Fruit fly (Drosophila melanogaster) whole organism, embryonic: ENCODE measurements around the gene mgr.

Experiments used
- Abd-B ChIP-seq: fragments of 200-800 bp; sonication (Bioruptor generic); optimal IDR thresholded peaks from 2 replicates; lab custom pipeline; 2018; ENCODE audit warnings: missing biosample characterization, mild to moderate bottlenecking, missing genetic modification characterization, moderate library complexity
- CG12299 ChIP-seq: fragments of 200-800 bp; sonication (Bioruptor generic); optimal IDR thresholded peaks from 2 replicates; lab custom pipeline; 2018; ENCODE audit warnings: missing biosample characterization, mild to moderate bottlenecking, missing genetic modification characterization
- CG14014 ChIP-seq: fragments of 200-800 bp; sonication (Bioruptor generic); IDR thresholded peaks from 2 replicates; pipeline ENCODE4 v1.3.6; 2022; ENCODE audit warnings: missing biosample characterization, missing genetic modification characterization
- CG15514 ChIP-seq: fragments of 200-800 bp; sonication (Bioruptor generic); optimal IDR thresholded peaks from 3 replicates; lab custom pipeline; 2017; ENCODE audit warnings: missing biosample characterization, missing genetic modification characterization, mild to moderate bottlenecking, moderate library complexity, missing genetic modification reagents
- CG1647 ChIP-seq: fragments of 200-800 bp; sonication (Bioruptor generic); optimal IDR thresholded peaks from 3 replicates; lab custom pipeline; 2016; ENCODE audit warnings: missing biosample characterization, missing genetic modification characterization
- CG18619 ChIP-seq: fragments of 200-800 bp; sonication (Bioruptor generic); optimal IDR thresholded peaks from 3 replicates; lab custom pipeline; 2017; ENCODE audit warnings: missing biosample characterization, mild to moderate bottlenecking, missing genetic modification characterization
- CG2875 ChIP-seq: fragments of 200-800 bp; sonication (Bioruptor generic); optimal IDR thresholded peaks from 2 replicates; lab custom pipeline; 2017; ENCODE audit warnings: missing biosample characterization, mild to moderate bottlenecking, missing genetic modification characterization, missing genetic modification reagents
- CG6272 ChIP-seq: fragments of 200-800 bp; sonication (Bioruptor generic); IDR thresholded peaks from 2 replicates; pipeline ENCODE4 v1.3.6; 2022; ENCODE audit warnings: missing biosample characterization, missing genetic modification characterization
- CG6765 ChIP-seq: fragments of 200-800 bp; sonication (Bioruptor generic); optimal IDR thresholded peaks from 3 replicates; lab custom pipeline; 2017; ENCODE audit warnings: missing biosample characterization, mild to moderate bottlenecking, missing genetic modification characterization
- CG7928 ChIP-seq: fragments of 200-800 bp; sonication (Bioruptor generic); optimal IDR thresholded peaks from 2 replicates; lab custom pipeline; 2017; ENCODE audit warnings: missing biosample characterization, mild to moderate bottlenecking, missing genetic modification characterization
- CG8089 ChIP-seq: fragments of 200-800 bp; sonication (Bioruptor generic); optimal IDR thresholded peaks from 3 replicates; lab custom pipeline; 2016; ENCODE audit warnings: missing biosample characterization, missing genetic modification characterization
- CG8944 ChIP-seq: fragments of 200-800 bp; sonication (Bioruptor generic); optimal IDR thresholded peaks from 3 replicates; lab custom pipeline; 2016; ENCODE audit warnings: missing biosample characterization, missing genetic modification characterization
- CG9609 ChIP-seq: fragments of 200-800 bp; sonication (Bioruptor generic); optimal IDR thresholded peaks from 3 replicates; lab custom pipeline; 2016; ENCODE audit warnings: missing biosample characterization, missing genetic modification characterization
- CG9932 ChIP-seq: fragments of 200-800 bp; sonication (Bioruptor generic); IDR thresholded peaks from 2 replicates; pipeline ENCODE4 v1.3.6; 2022; ENCODE audit warnings: missing biosample characterization, missing genetic modification characterization
- CHES-1-like ChIP-seq: fragments of 200-800 bp; sonication (Bioruptor generic); optimal IDR thresholded peaks from 2 replicates; lab custom pipeline; 2016; ENCODE audit warnings: missing biosample characterization, missing genetic modification characterization
- Ets97D ChIP-seq: fragments of 200-800 bp; sonication (Bioruptor generic); optimal IDR thresholded peaks from 3 replicates; lab custom pipeline; 2016; ENCODE audit warnings: missing biosample characterization, missing genetic modification characterization
- H2.0 ChIP-seq: fragments of 200-800 bp; sonication (Bioruptor generic); IDR thresholded peaks from 2 replicates; pipeline ENCODE4 v1.3.6; 2022; ENCODE audit warnings: missing biosample characterization, missing genetic modification characterization
- HHEX ChIP-seq: fragments of 200-800 bp; sonication (Bioruptor generic); optimal IDR thresholded peaks from 3 replicates; lab custom pipeline; 2017; ENCODE audit warnings: missing biosample characterization, mild to moderate bottlenecking, missing genetic modification characterization, missing genetic modification reagents
- MBD-R2 ChIP-seq: fragments of 200-800 bp; sonication (Bioruptor generic); IDR thresholded peaks from 2 replicates; pipeline ENCODE4 v1.3.6; 2022; ENCODE audit warnings: missing biosample characterization, missing genetic modification characterization
- Mes4 ChIP-seq: fragments of 200-800 bp; sonication (Bioruptor generic); optimal IDR thresholded peaks from 2 replicates; lab custom pipeline; 2016; ENCODE audit warnings: missing biosample characterization, missing genetic modification characterization
- Rfx ChIP-seq: fragments of 200-800 bp; sonication (Bioruptor generic); IDR thresholded peaks from 2 replicates; pipeline ENCODE4 v1.3.6; 2022; ENCODE audit warnings: missing biosample characterization, missing genetic modification characterization
- Sox102F ChIP-seq: fragments of 200-800 bp; sonication (Bioruptor generic); optimal IDR thresholded peaks from 2 replicates; lab custom pipeline; 2018; ENCODE audit warnings: missing biosample characterization, mild to moderate bottlenecking, missing genetic modification characterization, moderate library complexity
- Tbp ChIP-seq: fragments of >200 bp; optimal IDR thresholded peaks from 2 replicates; lab custom pipeline; 2018; ENCODE audit warnings: missing biosample characterization, missing genetic modification characterization
- Xbp1 ChIP-seq: fragments of 200-800 bp; sonication (Bioruptor generic); optimal IDR thresholded peaks from 3 replicates; lab custom pipeline; 2016; ENCODE audit warnings: missing biosample characterization, mild to moderate bottlenecking, missing genetic modification characterization
- cas ChIP-seq: fragments of 200-800 bp; sonication (Bioruptor generic); IDR thresholded peaks from 2 replicates; pipeline ENCODE4 v1.3.6; 2022; ENCODE audit warnings: missing biosample characterization, missing genetic modification characterization
- cato ChIP-seq: fragments of 200-800 bp; sonication (Bioruptor generic); optimal IDR thresholded peaks from 2 replicates; lab custom pipeline; 2016; ENCODE audit warnings: missing biosample characterization, missing genetic modification characterization, borderline replicate concordance
- corto ChIP-seq: fragments of 200-800 bp; sonication (Bioruptor generic); optimal IDR thresholded peaks from 2 replicates; lab custom pipeline; 2016; ENCODE audit warnings: missing biosample characterization, mild to moderate bottlenecking, missing genetic modification characterization, moderate library complexity
- dm ChIP-seq: fragments of 200-800 bp; sonication (Bioruptor generic); optimal IDR thresholded peaks from 3 replicates; lab custom pipeline; 2016; ENCODE audit warnings: missing biosample characterization, missing genetic modification characterization
- dpn ChIP-seq, 2 experiments: fragments of 200-800 bp; sonication (Bioruptor generic); optimal IDR thresholded peaks; 3 replicates each; lab custom pipeline; 2016; ENCODE audit warnings: missing biosample characterization in 2 of 2, missing genetic modification characterization in 2 of 2
- dysf ChIP-seq: fragments of 200-800 bp; sonication (Bioruptor generic); IDR thresholded peaks from 3 replicates; pipeline ENCODE4 v1.3.6; 2022; ENCODE audit warnings: missing biosample characterization, missing genetic modification characterization
- eyg ChIP-seq: fragments of 200-800 bp; sonication (Bioruptor generic); optimal IDR thresholded peaks from 3 replicates; lab custom pipeline; 2016; ENCODE audit warnings: missing biosample characterization, missing genetic modification characterization
- fd3F ChIP-seq: fragments of 200-800 bp; sonication (Bioruptor generic); optimal IDR thresholded peaks from 2 replicates; lab custom pipeline; 2018; ENCODE audit warnings: missing biosample characterization, mild to moderate bottlenecking, missing genetic modification characterization, moderate library complexity
- gcm2 ChIP-seq: fragments of 200-800 bp; sonication (Bioruptor generic); optimal IDR thresholded peaks from 2 replicates; lab custom pipeline; 2016; ENCODE audit warnings: missing biosample characterization, missing genetic modification characterization
- gro ChIP-seq: fragments of 200-800 bp; sonication (Bioruptor generic); optimal IDR thresholded peaks from 2 replicates; lab custom pipeline; 2016; ENCODE audit warnings: missing biosample characterization, missing genetic modification characterization
- hb ChIP-seq: fragments of 200-800 bp; sonication (Bioruptor generic); IDR thresholded peaks from 3 replicates; pipeline ENCODE4 v1.3.6; 2022; ENCODE audit warnings: missing biosample characterization, missing genetic modification characterization; ENCODE audit not compliant: partially characterized antibody
- nmo ChIP-seq: fragments of 200-800 bp; sonication (Bioruptor generic); optimal IDR thresholded peaks from 2 replicates; lab custom pipeline; 2018; ENCODE audit warnings: missing biosample characterization, mild to moderate bottlenecking, missing genetic modification characterization, moderate library complexity
- pan ChIP-seq, 4 experiments: fragments of >200 bp in 3 of 4; fragments of 200-800 bp in 1 of 4; sonication (Bioruptor generic) in 1 of 4; optimal IDR thresholded peaks in 3 of 4; IDR thresholded peaks in 1 of 4; 2 replicates each; pipeline versions ENCODE4 v1.3.6 to Lab custom; 2017 to 2022; ENCODE audit warnings: missing biosample characterization in 2 of 4, missing genetic modification characterization in 2 of 4, mixed read lengths in 1 of 4
- peb ChIP-seq: fragments of 200-800 bp; sonication (Bioruptor generic); IDR thresholded peaks from 2 replicates; pipeline ENCODE4 v1.3.6; 2022; ENCODE audit warnings: missing biosample characterization, missing genetic modification characterization
- pho ChIP-seq: fragments of 200-800 bp; sonication (Bioruptor generic); optimal IDR thresholded peaks from 2 replicates; lab custom pipeline; 2016; ENCODE audit warnings: missing biosample characterization, missing genetic modification characterization
- sd ChIP-seq: fragments of 200-800 bp; sonication (Bioruptor generic); optimal IDR thresholded peaks from 3 replicates; lab custom pipeline; 2018; ENCODE audit warnings: missing biosample characterization, mild to moderate bottlenecking, missing genetic modification characterization, moderate library complexity
- sens ChIP-seq: fragments of 200-800 bp; sonication (Bioruptor generic); peaks from one replicate; lab custom pipeline; 2016; ENCODE audit warnings: missing biosample characterization, missing genetic modification characterization
- sens-2 ChIP-seq: fragments of 200-800 bp; sonication (Bioruptor generic); IDR thresholded peaks from 2 replicates; pipeline ENCODE4 v1.3.6; 2022; ENCODE audit warnings: missing biosample characterization, missing genetic modification characterization
- slbo ChIP-seq: fragments of 200-800 bp; sonication (Bioruptor generic); IDR thresholded peaks from 2 replicates; pipeline ENCODE4 v1.3.6; 2022; ENCODE audit warnings: missing biosample characterization, missing genetic modification characterization
- slp2 ChIP-seq: fragments of 200-800 bp; sonication (Bioruptor generic); optimal IDR thresholded peaks from 2 replicates; lab custom pipeline; 2016; ENCODE audit warnings: missing biosample characterization, missing genetic modification characterization
- tin ChIP-seq: fragments of 200-800 bp; sonication (Bioruptor generic); optimal IDR thresholded peaks from 3 replicates; lab custom pipeline; 2016; ENCODE audit warnings: missing biosample characterization, missing genetic modification characterization
- tna ChIP-seq: fragments of 200-800 bp; sonication (Bioruptor generic); IDR thresholded peaks from 2 replicates; pipeline ENCODE4 v1.3.6; 2022; ENCODE audit warnings: missing biosample characterization, missing genetic modification characterization; ENCODE audit not compliant: partially characterized antibody
- tup ChIP-seq: fragments of 200-800 bp; sonication (Bioruptor generic); optimal IDR thresholded peaks from 2 replicates; lab custom pipeline; 2016; ENCODE audit warnings: missing biosample characterization, mild to moderate bottlenecking, missing genetic modification characterization, moderate library complexity
- twi ChIP-seq: fragments of 200-800 bp; optimal IDR thresholded peaks from 2 replicates; lab custom pipeline; 2019; ENCODE audit warnings: missing biosample characterization, mild to moderate bottlenecking, missing genetic modification characterization, moderate library complexity
- zfh2 ChIP-seq: fragments of 200-800 bp; sonication (Bioruptor generic); optimal IDR thresholded peaks from 2 replicates; lab custom pipeline; 2016; ENCODE audit warnings: missing biosample characterization, missing genetic modification characterization

mgr gene

dm6 chr3R:11458022-11458850 is 48.6 kb upstream of the mgr start (continued):
- TF ChIP-seq sd (tag; lab: Kevin White, UChicago) (peak; percentile 88), tna (GFP tag; lab: Robert Waterston, UW) (no peak), slp2 (GFP tag; lab: Kevin White, UChicago) (peak; percentile 17), twi (tag; lab: Kevin White, UChicago) (no peak), CG1647 (GFP tag; lab: Kevin White, UChicago) (peak; percentile 62), zfh2 (GFP tag; lab: Kevin White, UChicago) (peak; percentile 61), peb (GFP tag; lab: Robert Waterston, UW) (peak; percentile 31; the same call in 1 of the 2 replicates), tup (no peak), MBD-R2 (GFP tag; lab: Robert Waterston, UW) (peak; percentile 58), CG6765 (no peak), Tbp (GFP tag; lab: Kevin White, UChicago) (no peak), CG15514 (peak; percentile 61), gro (peak; percentile 71), CG9932 (GFP tag; lab: Robert Waterston, UW) (peak; percentile 75), fd3F (GFP tag; lab: Kevin White, UChicago) (peak; percentile 62), CG12299 (no peak), nmo (GFP tag; lab: Kevin White, UChicago) (peak; percentile 53), CG9609 (GFP tag; lab: Kevin White, UChicago) (peak; percentile 64), CG8944 (GFP tag; lab: Kevin White, UChicago) (peak; percentile 45), CHES-1-like (GFP tag; lab: Kevin White, UChicago) (peak; percentile 48), CG2875 (no peak), Ets97D (GFP tag; lab: Kevin White, UChicago) (no peak), dysf (peak; percentile 89), cas (GFP tag; lab: Robert Waterston, UW) (peak; percentile 62; the same call in 1 of the 2 replicates), Rfx (GFP tag; lab: Robert Waterston, UW) (peak; percentile 91), slbo (GFP tag; lab: Robert Waterston, UW) (peak; percentile 91), HHEX (GFP tag; lab: Kevin White, UChicago) (peak; percentile 70), sens (GFP tag; lab: Kevin White, UChicago) (peak; percentile 80), dm (GFP tag; lab: Kevin White, UChicago) (no peak), eyg (GFP tag; lab: Kevin White, UChicago) (peak; percentile 77), tin (GFP tag; lab: Kevin White, UChicago) (peak; percentile 38), Mes4 (peak; percentile 26), hb (GFP tag; lab: Robert Waterston, UW) (no peak), Sox102F (peak; percentile 65), CG18619 (GFP tag; lab: Kevin White, UChicago) (peak; percentile 59), CG8089 (no peak), corto (no peak), CG7928 (GFP tag; lab: Kevin White, UChicago) (peak; percentile 29), pan (optimal IDR thresholded peaks at IDR 0.05; lab: Kevin White, UChicago) (no peak), pan (GFP tag; optimal IDR thresholded peaks at IDR 0.05 in 1 of 2, IDR thresholded peaks at IDR 0.05 in 1 of 2) (peak in 1 of 2 experiments; percentile 85), CG14014 (GFP tag; lab: Robert Waterston, UW) (peak; percentile 82), Abd-B (GFP tag; lab: Kevin White, UChicago) (peak; percentile 69), sens-2 (GFP tag; lab: Robert Waterston, UW) (0 out of 2 replicates have a peak, but pooled peaks have one; percentile 38), CG6272 (GFP tag; lab: Robert Waterston, UW) (peak; percentile 63), dpn (GFP tag; optimal IDR thresholded peaks at IDR 0.05; lab: Kevin White, UChicago) (peak; percentile 55 to 63), Xbp1 (GFP tag; lab: Kevin White, UChicago) (peak; percentile 68), H2.0 (GFP tag; lab: Robert Waterston, UW) (peak; percentile 73), cato (GFP tag; lab: Kevin White, UChicago) (no peak), pho (GFP tag; lab: Kevin White, UChicago) (peak; percentile 46), gcm2 (GFP tag; lab: Kevin White, UChicago) (no peak)
